Worm (Caenorhabditis elegans) whole organism, L4 larva: ENCODE data around the gene F59D12.5.

Experiments used
- lim-7 ChIP-seq: fragments of 200-800 bp; sonication (Bioruptor generic); IDR thresholded peaks from 2 replicates; pipeline ENCODE4 v1.3.6; 2022; ENCODE audit warnings: missing genetic modification characterization, missing compliant biosample characterization
- nhr-11 ChIP-seq: fragments of 150-350 bp; optimal IDR thresholded peaks from 2 replicates; lab custom pipeline; 2014; ENCODE audit warnings: missing biosample characterization, missing genetic modification characterization
- unc-62 ChIP-seq, 3 experiments: fragments of 150-350 bp in 1 of 3; sonication (generic microtip); optimal IDR thresholded peaks in 2 of 3; peaks in 1 of 3; 1 replicate in 1 of 3; 2 replicates in 2 of 3; lab custom pipeline; 2014 to 2017; ENCODE audit warnings: missing biosample characterization in 3 of 3, missing genetic modification characterization in 3 of 3, missing genetic modification reagents in 3 of 3, missing genotype in 1 of 3
- zag-1 ChIP-seq: fragments of 150-350 bp; optimal IDR thresholded peaks from 2 replicates; lab custom pipeline; 2014; ENCODE audit warnings: missing biosample characterization, missing genetic modification characterization

- TF ChIP-seq zag-1 (tag; lab: Kevin White, UChicago), result no peak
- TF ChIP-seq unc-62 (GFP tag; optimal IDR thresholded peaks at IDR 0.05 in 1 of 2; lab: Kevin White, UChicago), result no peak
- TF ChIP-seq unc-62 (tag; optimal IDR thresholded peaks at IDR 0.05; lab: Kevin White, UChicago), result no peak
- TF ChIP-seq lim-7, result no peak
- no peak for TF ChIP-seq nhr-11 (tag; lab: Kevin White, UChicago)
Measured at ce11 chrX:15650428-15650827, 3.3 kb upstream of the F59D12.5 start.
